Worm (Caenorhabditis elegans) whole organism, L2 larva: ENCODE results near the gene pgm-2.

ENCODE experiments used
- C34F6.9 ChIP-seq: fragments of 150-350 bp; optimal IDR thresholded peaks from 2 replicates; lab custom pipeline; 2014; ENCODE audit warnings: missing biosample characterization, missing genetic modification characterization
- F13H6.1 ChIP-seq: sonication (generic microtip); optimal IDR thresholded peaks from 2 replicates; lab custom pipeline; 2016; ENCODE audit warnings: missing genetic modification characterization, missing compliant biosample characterization
- R02D3.7 ChIP-seq: fragments of 150-350 bp; optimal IDR thresholded peaks from 2 replicates; lab custom pipeline; 2014; ENCODE audit warnings: missing biosample characterization, missing genetic modification characterization
- Y55F3AM.14 ChIP-seq: fragments of 200-800 bp; sonication (Bioruptor generic); optimal IDR thresholded peaks from 2 replicates; lab custom pipeline; 2018; ENCODE audit warnings: mild to moderate bottlenecking, missing genetic modification characterization, missing compliant biosample characterization
- ZK546.5 ChIP-seq: sonication (generic microtip); optimal IDR thresholded peaks from 2 replicates; lab custom pipeline; 2017; ENCODE audit warnings: missing biosample characterization, missing genetic modification characterization
- alr-1 ChIP-seq: fragments of 150-350 bp; optimal IDR thresholded peaks from 2 replicates; lab custom pipeline; 2014; ENCODE audit warnings: missing biosample characterization, missing genetic modification characterization
- aly-2 ChIP-seq: fragments of 150-350 bp; optimal IDR thresholded peaks from 2 replicates; lab custom pipeline; 2014; ENCODE audit warnings: missing biosample characterization, missing genetic modification characterization
- ama-1 ChIP-seq: fragments of 150-350 bp; optimal IDR thresholded peaks from 2 replicates; lab custom pipeline; 2018; ENCODE audit warnings: inconsistent platforms
- blmp-1 ChIP-seq: sonication (generic microtip); optimal IDR thresholded peaks from 2 replicates; lab custom pipeline; 2017; ENCODE audit warnings: missing genetic modification characterization, mild to moderate bottlenecking, missing compliant biosample characterization, antibody characterized with exemption, moderate library complexity; ENCODE audit not compliant: insufficient read depth
- ceh-16 ChIP-seq: fragments of 150-350 bp; optimal IDR thresholded peaks from 2 replicates; lab custom pipeline; 2014; ENCODE audit warnings: missing biosample characterization, missing genetic modification characterization
- ceh-82 ChIP-seq: fragments of 150-350 bp; optimal IDR thresholded peaks from 2 replicates; lab custom pipeline; 2014; ENCODE audit warnings: missing biosample characterization, missing genetic modification characterization
- crh-2 ChIP-seq: sonication (generic microtip); optimal IDR thresholded peaks from 2 replicates; lab custom pipeline; 2017; ENCODE audit warnings: missing biosample characterization, missing genetic modification characterization
- dmd-4 ChIP-seq: sonication (generic microtip); optimal IDR thresholded peaks from 2 replicates; lab custom pipeline; 2017; ENCODE audit warnings: missing biosample characterization, missing genetic modification characterization
- egl-27 ChIP-seq: sonication (generic microtip); optimal IDR thresholded peaks from 3 replicates; lab custom pipeline; 2017; ENCODE audit warnings: missing biosample characterization, missing genetic modification reagents, missing genetic modification characterization
- elt-1 ChIP-seq: fragments of 150-350 bp; optimal IDR thresholded peaks from 2 replicates; lab custom pipeline; 2014; ENCODE audit warnings: missing biosample characterization, missing genetic modification characterization
- elt-3 ChIP-seq: sonication (generic microtip); optimal IDR thresholded peaks from 2 replicates; lab custom pipeline; 2017; ENCODE audit warnings: missing biosample characterization, missing genetic modification characterization
- fos-1 ChIP-seq: fragments of 150-350 bp; optimal IDR thresholded peaks from 2 replicates; lab custom pipeline; 2014; ENCODE audit warnings: missing biosample characterization, missing genetic modification characterization
- gmeb-1 ChIP-seq: fragments of 150-350 bp; optimal IDR thresholded peaks from 2 replicates; lab custom pipeline; 2014; ENCODE audit warnings: missing biosample characterization, missing genetic modification characterization
- lin-11 ChIP-seq: fragments of 150-350 bp; sonication (generic microtip); optimal IDR thresholded peaks from 2 replicates; lab custom pipeline; 2014; ENCODE audit warnings: missing biosample characterization, missing genetic modification characterization, inconsistent platforms, mixed read lengths
- lin-39 ChIP-seq: fragments of 150-350 bp; optimal IDR thresholded peaks from 2 replicates; lab custom pipeline; 2014; ENCODE audit warnings: missing biosample characterization, missing genetic modification reagents, missing genetic modification characterization
- lsy-2 ChIP-seq, 2 experiments: fragments of 150-350 bp in 1 of 2; sonication (generic microtip) in 1 of 2; optimal IDR thresholded peaks; 2 replicates each; lab custom pipeline; 2014 to 2017; ENCODE audit warnings: missing biosample characterization in 2 of 2, missing genetic modification characterization in 2 of 2
- mab-5 ChIP-seq: fragments of 150-350 bp; optimal IDR thresholded peaks from 2 replicates; lab custom pipeline; 2014; ENCODE audit warnings: missing biosample characterization, missing genetic modification characterization
- mbf-1 ChIP-seq: sonication (generic microtip); optimal IDR thresholded peaks from 2 replicates; lab custom pipeline; 2017; ENCODE audit warnings: missing biosample characterization, missing genetic modification characterization
- mdl-1 ChIP-seq, 2 experiments: fragments of 150-350 bp in 1 of 2; sonication (generic microtip) in 1 of 2; optimal IDR thresholded peaks; 2 replicates each; lab custom pipeline; 2017; ENCODE audit warnings: missing biosample characterization in 2 of 2, missing genetic modification characterization in 2 of 2
- nhr-10 ChIP-seq: sonication (generic microtip); optimal IDR thresholded peaks from 2 replicates; lab custom pipeline; 2017; ENCODE audit warnings: missing biosample characterization, missing genetic modification characterization
- nhr-11 ChIP-seq: fragments of 150-350 bp; optimal IDR thresholded peaks from 2 replicates; lab custom pipeline; 2014; ENCODE audit warnings: missing biosample characterization, missing genetic modification characterization
- nhr-129 ChIP-seq: fragments of 150-350 bp; optimal IDR thresholded peaks from 2 replicates; lab custom pipeline; 2014; ENCODE audit warnings: missing biosample characterization, missing genetic modification characterization
- nhr-21 ChIP-seq: fragments of 150-350 bp; optimal IDR thresholded peaks from 2 replicates; lab custom pipeline; 2014; ENCODE audit warnings: missing biosample characterization, missing genetic modification characterization
- nhr-23 ChIP-seq: fragments of 150-350 bp; optimal IDR thresholded peaks from 2 replicates; lab custom pipeline; 2014; ENCODE audit warnings: missing biosample characterization, missing genetic modification reagents, missing genetic modification characterization
- nhr-237 ChIP-seq: fragments of 150-350 bp; optimal IDR thresholded peaks from 2 replicates; lab custom pipeline; 2014; ENCODE audit warnings: missing biosample characterization, missing genetic modification characterization
- nhr-25 ChIP-seq: fragments of 150-350 bp; sonication (generic microtip); optimal IDR thresholded peaks from 3 replicates; lab custom pipeline; 2014; ENCODE audit warnings: missing biosample characterization, missing genetic modification characterization
- nhr-77 ChIP-seq: fragments of 150-350 bp; optimal IDR thresholded peaks from 2 replicates; lab custom pipeline; 2014; ENCODE audit warnings: missing biosample characterization, missing genetic modification characterization
- peb-1 ChIP-seq: fragments of 150-350 bp; optimal IDR thresholded peaks from 2 replicates; lab custom pipeline; 2014; ENCODE audit warnings: missing biosample characterization, missing genetic modification characterization
- sem-4 ChIP-seq: fragments of 150-350 bp; optimal IDR thresholded peaks from 2 replicates; lab custom pipeline; 2014; ENCODE audit warnings: missing biosample characterization, missing genetic modification reagents, missing genetic modification characterization
- sma-3 ChIP-seq: sonication (generic microtip); optimal IDR thresholded peaks from 2 replicates; lab custom pipeline; 2016; ENCODE audit warnings: missing genetic modification reagents, missing genetic modification characterization, missing compliant biosample characterization
- sma-9 ChIP-seq, 2 experiments: fragments of 150-350 bp in 1 of 2; sonication (generic microtip) in 1 of 2; optimal IDR thresholded peaks; 2 replicates each; lab custom pipeline; 2014 to 2016; ENCODE audit warnings: missing genetic modification characterization in 2 of 2, mild to moderate bottlenecking in 1 of 2, missing biosample characterization in 1 of 2, missing compliant biosample characterization in 1 of 2, missing genetic modification reagents in 1 of 2, moderate library complexity in 1 of 2
- snpc-4 ChIP-seq: fragments of 150-350 bp; optimal IDR thresholded peaks from 2 replicates; lab custom pipeline; 2014; ENCODE audit warnings: missing biosample characterization, missing genetic modification characterization
- unc-39 ChIP-seq: fragments of 150-350 bp; optimal IDR thresholded peaks from 2 replicates; lab custom pipeline; 2014; ENCODE audit warnings: missing biosample characterization, missing genetic modification characterization
- unc-55 ChIP-seq: fragments of 150-350 bp; sonication (generic microtip); optimal IDR thresholded peaks from 3 replicates; lab custom pipeline; 2014; ENCODE audit warnings: missing biosample characterization, missing genetic modification reagents, missing genetic modification characterization
- unc-62 ChIP-seq: fragments of 150-350 bp; optimal IDR thresholded peaks from 2 replicates; lab custom pipeline; 2014; ENCODE audit warnings: missing biosample characterization, missing genetic modification reagents, missing genetic modification characterization
- zag-1 ChIP-seq: fragments of 150-350 bp; optimal IDR thresholded peaks from 2 replicates; lab custom pipeline; 2014; ENCODE audit warnings: missing biosample characterization, missing genetic modification characterization
- ztf-1 ChIP-seq: fragments of 200-800 bp; sonication (Bioruptor generic); conservative IDR thresholded peaks from 2 replicates; pipeline ENCODE4 v1.3.6; 2022; ENCODE audit warnings: missing genetic modification characterization, missing compliant biosample characterization
- ztf-11 ChIP-seq: sonication (generic microtip); optimal IDR thresholded peaks from 2 replicates; lab custom pipeline; 2017; ENCODE audit warnings: missing biosample characterization, missing genetic modification characterization
- ztf-4 ChIP-seq: fragments of 150-350 bp; optimal IDR thresholded peaks from 2 replicates; lab custom pipeline; 2014; ENCODE audit warnings: missing biosample characterization, missing genetic modification characterization

pgm-2 gene

DNA sequence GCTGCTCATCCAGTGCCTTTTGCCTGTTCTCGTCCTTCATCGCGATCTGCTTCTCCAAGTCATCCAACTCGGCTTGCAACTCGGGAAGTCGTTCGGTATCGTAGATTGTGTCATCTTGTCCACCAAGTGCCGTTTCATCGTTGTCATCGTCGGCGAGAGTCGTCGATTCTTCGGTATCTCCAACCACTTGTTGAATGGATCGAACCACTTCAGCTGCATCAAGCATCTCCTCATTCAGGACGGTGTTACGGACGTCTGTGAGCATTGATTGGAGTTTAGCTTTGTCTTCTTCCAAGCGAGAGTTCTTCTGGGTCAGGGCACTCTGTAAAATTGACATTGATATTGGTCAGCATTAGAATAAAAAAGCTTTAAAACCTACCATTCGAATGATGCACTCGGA is 6.4 kb downstream of the pgm-2 start:
- TF ChIP-seq dmd-4 (tag; lab: Kevin White, UChicago) (no peak), nhr-129 (no peak), nhr-10 (tag; lab: Kevin White, UChicago) (no peak), sem-4 (tag; lab: Kevin White, UChicago) (no peak), unc-62 (GFP tag; lab: Kevin White, UChicago) (no peak), ztf-11 (no peak), C34F6.9 (tag; lab: Kevin White, UChicago) (no peak), ceh-16 (no peak), lsy-2 (tag; optimal IDR thresholded peaks at IDR 0.05; lab: Kevin White, UChicago) (no peak), peb-1 (tag; lab: Kevin White, UChicago) (no peak), blmp-1 (tag; lab: Kevin White, UChicago) (no peak), R02D3.7 (tag; lab: Kevin White, UChicago) (no peak), fos-1 (tag; lab: Kevin White, UChicago) (no peak), lin-11 (tag; lab: Kevin White, UChicago) (no peak), zag-1 (tag; lab: Kevin White, UChicago) (no peak), ztf-1 (GFP tag; lab: Robert Waterston, UW) (no peak)

DNA sequence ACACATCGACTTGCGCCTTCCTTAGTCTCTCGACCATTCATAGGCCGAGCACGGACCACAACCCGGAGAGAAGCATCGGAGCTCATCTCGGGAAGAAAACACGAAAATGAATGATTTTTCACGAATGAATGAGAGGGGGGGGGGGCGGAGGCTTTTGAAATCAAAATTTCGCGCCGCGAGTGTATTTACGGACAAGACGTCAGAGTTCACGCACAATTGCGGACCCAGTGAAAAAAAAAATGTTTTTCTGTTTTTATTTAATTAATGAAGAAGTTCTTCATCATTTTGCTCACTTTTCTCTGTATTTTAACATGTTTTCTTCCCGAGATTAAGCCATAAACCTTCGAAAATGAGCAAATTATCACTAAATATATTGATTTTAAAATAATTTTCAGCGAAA is 7.9 kb downstream of the pgm-2 start, which contains the start of the genes klp-19 and slc-36.1:
Gene klp-19 (minus strand): TSS at position 153 of the 400 bp plus-strand sequence.
Gene slc-36.1 (plus strand): TSS at position 396 of the 400 bp plus-strand sequence.
- peak; percentile 62 for TF ChIP-seq gmeb-1 (tag; lab: Kevin White, UChicago)
- no peak for TF ChIP-seq ama-1 (lab: Kevin White, UChicago)
- TF ChIP-seq ceh-16, result no peak
- no peak for TF ChIP-seq mdl-1 (tag; optimal IDR thresholded peaks at IDR 0.05; lab: Kevin White, UChicago)
- TF ChIP-seq zag-1 (tag; lab: Kevin White, UChicago), result no peak
- no peak for TF ChIP-seq ztf-4 (tag; lab: Kevin White, UChicago)
- TF ChIP-seq F13H6.1 (tag; lab: Kevin White, UChicago), result no peak
- TF ChIP-seq unc-55 (GFP tag; lab: Kevin White, UChicago), result peak; percentile 70
- no peak for TF ChIP-seq mbf-1
- TF ChIP-seq nhr-77 (tag; lab: Kevin White, UChicago), result no peak
- no peak for TF ChIP-seq egl-27 (tag; lab: Kevin White, UChicago)
- no peak for TF ChIP-seq blmp-1 (tag; lab: Kevin White, UChicago)
- peak; percentile 13 for TF ChIP-seq nhr-25 (tag; lab: Kevin White, UChicago)
- TF ChIP-seq snpc-4, result no peak
- TF ChIP-seq aly-2 (tag; lab: Kevin White, UChicago), result no peak
- no peak for TF ChIP-seq ceh-82
- peak; percentile 19 for TF ChIP-seq crh-2 (tag; lab: Kevin White, UChicago)
- TF ChIP-seq nhr-23 (tag; lab: Kevin White, UChicago), result no peak
- peak; percentile 71 for TF ChIP-seq C34F6.9 (tag; lab: Kevin White, UChicago)
- TF ChIP-seq nhr-237 (tag; lab: Kevin White, UChicago), result no peak
- TF ChIP-seq sma-3 (GFP tag; lab: Kevin White, UChicago), result no peak
- TF ChIP-seq elt-1 (tag; lab: Kevin White, UChicago), result no peak
- no peak for TF ChIP-seq unc-39 (tag; lab: Kevin White, UChicago)

DNA sequence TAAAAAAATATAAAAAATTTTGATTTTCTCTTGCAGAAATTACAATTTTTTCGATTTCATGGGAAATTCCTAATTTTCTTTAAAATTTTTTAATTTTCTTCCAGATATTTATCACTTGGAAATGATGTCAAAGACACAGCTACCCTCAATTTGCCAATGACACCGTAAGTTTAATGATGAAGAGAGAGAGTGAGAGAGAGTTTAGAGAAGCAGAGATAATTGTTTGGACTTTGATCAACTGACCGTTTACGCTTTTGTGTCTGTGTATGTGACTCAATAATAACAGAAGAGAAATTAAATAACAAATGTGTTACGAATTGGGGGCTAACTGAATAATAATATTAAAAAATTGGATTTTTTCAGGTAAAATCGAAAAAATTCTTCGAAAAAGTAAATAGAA is 11.4 kb downstream of the pgm-2 start:
- TF ChIP-seq nhr-23 (tag; lab: Kevin White, UChicago) (no peak), nhr-25 (tag; lab: Kevin White, UChicago) (peak; percentile 32), crh-2 (tag; lab: Kevin White, UChicago) (peak; percentile 48), Y55F3AM.14 (no peak), elt-1 (tag; lab: Kevin White, UChicago) (no peak), fos-1 (tag; lab: Kevin White, UChicago) (peak; percentile 66), C34F6.9 (tag; lab: Kevin White, UChicago) (peak; percentile 11), lsy-2 (tag; optimal IDR thresholded peaks at IDR 0.05; lab: Kevin White, UChicago) (peak in 1 of 2 experiments; percentile 27), nhr-21 (no peak), gmeb-1 (tag; lab: Kevin White, UChicago) (peak; percentile 36)

DNA sequence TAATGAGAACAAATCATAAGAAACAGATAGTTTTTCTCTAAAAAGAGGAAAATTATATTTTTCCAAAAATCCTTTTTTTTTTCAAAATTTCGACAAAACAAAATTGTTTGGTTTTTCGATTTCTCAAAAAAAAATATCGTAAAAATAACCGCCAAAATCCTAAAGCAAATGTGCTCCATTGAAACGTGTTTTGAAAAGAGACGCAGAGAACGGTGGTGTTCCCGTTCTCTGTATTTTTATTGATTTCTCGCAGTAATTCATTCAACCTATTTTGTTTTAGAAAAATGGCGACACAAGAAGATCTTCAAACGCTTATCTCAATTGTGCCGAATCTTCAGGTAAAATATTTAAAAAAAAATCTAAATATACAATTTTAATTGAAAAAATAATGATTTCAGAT is 14.6 kb downstream of the pgm-2 start, which contains the start of gene Y43F4B.10:
Gene Y43F4B.10 (plus strand): TSS at position 281 of the 400 bp plus-strand sequence.
- TF ChIP-seq nhr-21 (no peak), nhr-129 (peak; percentile 14), ZK546.5 (tag; lab: Kevin White, UChicago) (no peak), ztf-4 (tag; lab: Kevin White, UChicago) (no peak), ztf-1 (GFP tag; lab: Robert Waterston, UW) (no peak), snpc-4 (no peak), nhr-11 (tag; lab: Kevin White, UChicago) (no peak), gmeb-1 (tag; lab: Kevin White, UChicago) (peak; percentile 8), lin-39 (tag; lab: Kevin White, UChicago) (no peak), aly-2 (tag; lab: Kevin White, UChicago) (no peak), nhr-25 (tag; lab: Kevin White, UChicago) (no peak), C34F6.9 (tag; lab: Kevin White, UChicago) (peak; percentile 64), unc-39 (tag; lab: Kevin White, UChicago) (no peak), unc-55 (GFP tag; lab: Kevin White, UChicago) (peak; percentile 74), mab-5 (tag; lab: Kevin White, UChicago) (no peak), lsy-2 (tag; optimal IDR thresholded peaks at IDR 0.05; lab: Kevin White, UChicago) (peak in 1 of 2 experiments; percentile 60), nhr-237 (tag; lab: Kevin White, UChicago) (no peak), elt-1 (tag; lab: Kevin White, UChicago) (no peak), sma-9 (GFP tag; optimal IDR thresholded peaks at IDR 0.05; lab: Kevin White, UChicago) (no peak), sma-9 (tag; optimal IDR thresholded peaks at IDR 0.05; lab: Kevin White, UChicago) (no peak), peb-1 (tag; lab: Kevin White, UChicago) (no peak), crh-2 (tag; lab: Kevin White, UChicago) (peak; percentile 27), alr-1 (tag; lab: Kevin White, UChicago) (no peak), ceh-16 (no peak), elt-3 (tag; lab: Kevin White, UChicago) (no peak), egl-27 (tag; lab: Kevin White, UChicago) (no peak)
